Fruit fly (Drosophila melanogaster): ENCODE results near the gene Cat.

Cat gene

DNA sequence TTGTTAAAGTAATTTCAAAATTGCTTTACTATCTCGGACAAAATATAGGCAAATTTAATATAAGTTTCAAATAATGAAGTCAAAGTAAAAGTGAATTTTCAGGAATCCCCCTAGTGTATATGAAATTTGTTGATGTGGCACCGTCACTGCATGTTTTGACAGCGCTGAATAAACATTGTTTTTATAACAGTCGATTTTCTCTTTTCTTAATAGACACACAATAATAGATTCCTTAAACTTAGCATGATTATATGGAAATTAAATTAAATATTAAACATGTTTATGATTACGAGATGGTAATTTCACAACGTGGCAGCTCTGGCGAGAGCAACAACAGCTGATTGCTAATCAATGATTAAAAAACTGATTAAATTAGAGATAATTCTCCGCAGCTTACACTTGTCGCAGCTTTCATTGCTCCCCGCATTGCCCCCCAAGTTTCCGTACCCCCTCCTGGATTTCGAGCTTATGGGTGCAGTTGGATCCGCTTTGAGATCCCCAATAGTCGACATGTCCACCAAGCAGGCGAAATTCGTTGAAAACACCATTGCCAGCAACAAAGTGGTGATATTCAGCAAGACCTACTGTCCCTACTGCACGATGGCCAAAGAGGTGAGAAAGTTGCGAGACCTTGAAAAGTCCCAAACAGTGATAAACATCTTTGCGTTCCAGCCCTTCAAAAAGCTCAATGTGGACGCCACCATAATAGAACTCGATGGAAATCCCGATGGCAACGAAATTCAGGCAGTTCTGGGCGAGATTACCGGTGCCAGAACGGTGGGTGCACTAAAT, 46.8 kb downstream of the Cat start, which contains the start of gene Grx1 (continued):
- peak; percentile 50 for TF ChIP-seq CG10631 (GFP tag; optimal IDR thresholded peaks at IDR 0.05)
- peak; percentile 47 for TF ChIP-seq Sox14 (GFP tag; optimal IDR thresholded peaks at IDR 0.05)
- TF ChIP-seq Sox102F (GFP tag; optimal IDR thresholded peaks at IDR 0.05), result peak; percentile 61
- peak; percentile 38 for TF ChIP-seq Ets21C (GFP tag; optimal IDR thresholded peaks at IDR 0.05)
- TF ChIP-seq CG16779 (tag; optimal IDR thresholded peaks at IDR 0.05), result no peak
- TF ChIP-seq topi (GFP tag; optimal IDR thresholded peaks at IDR 0.05), result peak; percentile 40
- TF ChIP-seq Eip75B (GFP tag; optimal IDR thresholded peaks at IDR 0.05), result peak; percentile 64
- peak; percentile 76 for TF ChIP-seq pdm3 (GFP tag; optimal IDR thresholded peaks at IDR 0.05)
- TF ChIP-seq cyc (GFP tag; optimal IDR thresholded peaks at IDR 0.05), result peak; percentile 48
- TF ChIP-seq CG11294 (GFP tag; IDR thresholded peaks at IDR 0.05), result no peak
- TF ChIP-seq Lpt (GFP tag; optimal IDR thresholded peaks at IDR 0.05), result peak; percentile 48
- peak; percentile 58 for TF ChIP-seq acj6 (GFP tag; optimal IDR thresholded peaks at IDR 0.05)
- no peak for TF ChIP-seq CG11762 (GFP tag; optimal IDR thresholded peaks at IDR 0.05; ENCODE audit: insufficient read depth)
- no peak for TF ChIP-seq CG6854 (GFP tag; optimal IDR thresholded peaks at IDR 0.05)
- TF ChIP-seq CG15336 (GFP tag; IDR thresholded peaks at IDR 0.05), result peak; percentile 26; the same call in 1 of the 2 replicates
- peak; percentile 68 for TF ChIP-seq Blimp-1 (GFP tag; optimal IDR thresholded peaks at IDR 0.05)
- TF ChIP-seq vri (GFP tag; optimal IDR thresholded peaks at IDR 0.05), result peak; percentile 61
- peak; percentile 69 for TF ChIP-seq CG3919 (GFP tag; optimal IDR thresholded peaks at IDR 0.05)
- TF ChIP-seq salr (GFP tag; optimal IDR thresholded peaks at IDR 0.05), result peak in 1 of 2 experiments; percentile 9
- TF ChIP-seq CG3032 (tag; optimal IDR thresholded peaks at IDR 0.05), result peak; percentile 34
- no peak for TF ChIP-seq CG6276 (GFP tag; optimal IDR thresholded peaks at IDR 0.05)
- peak; percentile 41 for TF ChIP-seq CG10669 (GFP tag; optimal IDR thresholded peaks at IDR 0.05)
- TF ChIP-seq CG8632 (GFP tag; optimal IDR thresholded peaks at IDR 0.05), result peak; percentile 47
- peak; percentile 26 for TF ChIP-seq CG11902 (GFP tag; optimal IDR thresholded peaks at IDR 0.05)
- TF ChIP-seq CG1621 (tag; optimal IDR thresholded peaks at IDR 0.05), result no peak
- TF ChIP-seq eg (GFP tag; IDR thresholded peaks at IDR 0.05), result peak; percentile 49; the same call in 2 of the 3 replicates
- no peak for TF ChIP-seq CG8119 (GFP tag; IDR thresholded peaks at IDR 0.05)
- peak; percentile 74 for TF ChIP-seq Smox (GFP tag; optimal IDR thresholded peaks at IDR 0.05)
- TF ChIP-seq fd85E (GFP tag; optimal IDR thresholded peaks at IDR 0.05), result no peak
- TF ChIP-seq CG9139 (GFP tag; optimal IDR thresholded peaks at IDR 0.05), result no peak
- TF ChIP-seq Hr4 (GFP tag; optimal IDR thresholded peaks at IDR 0.05), result peak; percentile 63
- no peak for TF ChIP-seq dac (GFP tag; optimal IDR thresholded peaks at IDR 0.05)
- no peak for TF ChIP-seq spab (GFP tag; optimal IDR thresholded peaks at IDR 0.05)

DNA sequence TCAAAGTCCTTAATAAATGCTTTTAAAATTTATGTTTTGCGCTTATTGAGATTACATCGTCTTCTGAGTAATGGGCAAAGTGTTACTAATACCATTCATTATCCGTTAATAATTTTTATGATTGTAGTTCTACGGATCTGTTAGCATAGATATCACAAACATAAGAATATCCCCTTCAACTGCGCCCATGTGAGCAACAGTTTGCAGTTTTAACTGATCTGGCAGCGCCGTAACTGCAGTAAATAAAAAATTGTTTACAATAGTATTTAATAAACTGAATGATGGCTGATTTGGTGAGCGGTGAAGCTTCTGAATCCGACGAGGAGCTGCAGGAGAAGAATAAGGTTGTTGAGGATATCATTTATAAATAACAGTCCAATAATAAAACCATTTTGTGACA, 47.6 kb downstream of the Cat start, which contains the start of gene Blos3:
Blos3 (plus strand) TSS at position 198 of the 400 bp plus-strand sequence.
- TF ChIP-seq Eip75B (GFP tag; optimal IDR thresholded peaks at IDR 0.05) (no peak), CG31627 (GFP tag; optimal IDR thresholded peaks at IDR 0.05) (peak; percentile 77), CG8319 (GFP tag; optimal IDR thresholded peaks at IDR 0.05) (peak; percentile 11), vri (GFP tag; optimal IDR thresholded peaks at IDR 0.05) (no peak), fd85E (GFP tag; optimal IDR thresholded peaks at IDR 0.05) (peak; percentile 2), Ets21C (GFP tag; optimal IDR thresholded peaks at IDR 0.05) (no peak), Ets96B (tag; optimal IDR thresholded peaks at IDR 0.05) (peak; percentile 20), fkh (GFP tag; optimal IDR thresholded peaks at IDR 0.05) (peak; percentile 85), Gug (GFP tag; IDR thresholded peaks at IDR 0.05) (no peak), Eip78C (GFP tag) (peak; percentile 91), lz (GFP tag; optimal IDR thresholded peaks at IDR 0.05) (peak; percentile 69), Sox14 (GFP tag; optimal IDR thresholded peaks at IDR 0.05) (peak; percentile 58), CG10631 (GFP tag; optimal IDR thresholded peaks at IDR 0.05) (peak; percentile 78), CG11902 (GFP tag; optimal IDR thresholded peaks at IDR 0.05) (peak; percentile 41), CG15336 (GFP tag; IDR thresholded peaks at IDR 0.05) (peak; percentile 42; the same call in 1 of the 2 replicates), CG3032 (tag; optimal IDR thresholded peaks at IDR 0.05) (peak; percentile 40), Hr39 (GFP tag; optimal IDR thresholded peaks at IDR 0.05) (peak; percentile 68), Sox15 (GFP tag; optimal IDR thresholded peaks at IDR 0.05) (peak; percentile 40), CG6792 (GFP tag; optimal IDR thresholded peaks at IDR 0.05) (peak; percentile 50), CG3919 (GFP tag; optimal IDR thresholded peaks at IDR 0.05) (no peak), Eip93F (GFP tag; optimal IDR thresholded peaks at IDR 0.05) (peak; percentile 16), ss (GFP tag; optimal IDR thresholded peaks at IDR 0.05) (no peak), CG11294 (GFP tag; IDR thresholded peaks at IDR 0.05) (no peak), CG1621 (tag; optimal IDR thresholded peaks at IDR 0.05) (peak; percentile 43), cyc (GFP tag; optimal IDR thresholded peaks at IDR 0.05) (peak; percentile 63), acj6 (GFP tag; optimal IDR thresholded peaks at IDR 0.05) (peak; percentile 52), OdsH (GFP tag; optimal IDR thresholded peaks at IDR 0.05) (no peak), CG8119 (GFP tag; IDR thresholded peaks at IDR 0.05) (peak; percentile 47; the same call in 1 of the 3 replicates), Smox (GFP tag; optimal IDR thresholded peaks at IDR 0.05) (no peak), esn (GFP tag; optimal IDR thresholded peaks at IDR 0.05) (peak; percentile 80), CG11762 (GFP tag; optimal IDR thresholded peaks at IDR 0.05; ENCODE audit: insufficient read depth) (no peak)
